Worm (Caenorhabditis elegans) whole organism, L1 larva: Measurements from ENCODE around the gene T07F10.3.

Experiments used
- C16A3.4 ChIP-seq: fragments of 150-350 bp; optimal IDR thresholded peaks from 2 replicates; lab custom pipeline; 2014; ENCODE audit warnings: missing biosample characterization, missing genetic modification characterization
- aly-2 ChIP-seq: fragments of 150-350 bp; optimal IDR thresholded peaks from 2 replicates; lab custom pipeline; 2014; ENCODE audit warnings: missing biosample characterization, missing genetic modification characterization
- ama-1 ChIP-seq: fragments of 150-350 bp; optimal IDR thresholded peaks from 2 replicates; lab custom pipeline; 2014
- egl-27 ChIP-seq, 2 experiments: fragments of 150-350 bp in 1 of 2; sonication (generic microtip); optimal IDR thresholded peaks; 3 replicates each; lab custom pipeline; 2017 to 2018; ENCODE audit warnings: missing biosample characterization in 2 of 2, missing genetic modification characterization in 2 of 2, missing genetic modification reagents in 2 of 2
- mep-1 ChIP-seq: fragments of 150-350 bp; optimal IDR thresholded peaks from 2 replicates; lab custom pipeline; 2014; ENCODE audit warnings: missing biosample characterization, missing genetic modification characterization
- nhr-11 ChIP-seq: fragments of 150-350 bp; optimal IDR thresholded peaks from 2 replicates; lab custom pipeline; 2014; ENCODE audit warnings: missing biosample characterization, missing genetic modification characterization
- nhr-19 ChIP-seq: fragments of 200-800 bp; sonication (Bioruptor generic); conservative IDR thresholded peaks from 2 replicates; pipeline ENCODE4 v1.3.6; 2022; ENCODE audit warnings: missing genetic modification characterization, missing compliant biosample characterization
- nhr-237 ChIP-seq: fragments of 150-350 bp; optimal IDR thresholded peaks from 2 replicates; lab custom pipeline; 2014; ENCODE audit warnings: missing biosample characterization, missing genetic modification characterization
- nhr-47 ChIP-seq: sonication (generic microtip); optimal IDR thresholded peaks from 2 replicates; lab custom pipeline; 2016; ENCODE audit warnings: mild to moderate bottlenecking, missing genetic modification characterization, moderate library complexity, missing compliant biosample characterization
- nhr-76 ChIP-seq: sonication (generic microtip); optimal IDR thresholded peaks from 2 replicates; lab custom pipeline; 2017; ENCODE audit warnings: missing biosample characterization, missing genetic modification characterization
- pag-3 ChIP-seq: sonication (generic microtip); optimal IDR thresholded peaks from 2 replicates; lab custom pipeline; 2017; ENCODE audit warnings: missing genetic modification characterization, mild to moderate bottlenecking, missing compliant biosample characterization, antibody characterized with exemption, borderline replicate concordance; ENCODE audit not compliant: insufficient read depth
- rnt-1 ChIP-seq: sonication (generic microtip); optimal IDR thresholded peaks from 2 replicates; lab custom pipeline; 2016; ENCODE audit warnings: mild to moderate bottlenecking, missing genetic modification characterization, moderate library complexity, missing compliant biosample characterization
- snpc-4 ChIP-seq: fragments of 150-350 bp; optimal IDR thresholded peaks from 2 replicates; lab custom pipeline; 2014; ENCODE audit warnings: missing biosample characterization, missing genetic modification characterization
- tbx-2 ChIP-seq: sonication (generic microtip); optimal IDR thresholded peaks from 2 replicates; lab custom pipeline; 2016; ENCODE audit warnings: missing genetic modification characterization, missing compliant biosample characterization

- TF ChIP-seq mep-1 (no peak), snpc-4 (tag; lab: Kevin White, UChicago) (no peak), egl-27 (tag; optimal IDR thresholded peaks at IDR 0.05; lab: Kevin White, UChicago) (no peak), nhr-19 (GFP tag; lab: Robert Waterston, UW) (no peak), nhr-47 (tag; lab: Kevin White, UChicago) (no peak), C16A3.4 (tag; lab: Kevin White, UChicago) (no peak), aly-2 (tag; lab: Kevin White, UChicago) (no peak), pag-3 (tag; lab: Kevin White, UChicago) (no peak), ama-1 (no peak), nhr-76 (tag; lab: Kevin White, UChicago) (no peak), rnt-1 (tag; lab: Kevin White, UChicago) (no peak), nhr-11 (tag; lab: Kevin White, UChicago) (no peak), tbx-2 (tag; lab: Kevin White, UChicago) (no peak), nhr-237 (tag; lab: Kevin White, UChicago) (no peak)
Observed at ce11 chrV:12822065-12822464, 47.8 kb downstream of the T07F10.3 start.
